Worm (Caenorhabditis elegans): ENCODE results near the gene F59A1.12.
A peak's percentile ranks its signal among the peaks of the same experiment; 100 is the strongest.

F59A1.12 gene

ce11 chrV:17664367-17664766, 3.2 kb downstream of the F59A1.12 start:
- TF ChIP-seq ahr-1 (tag; optimal IDR thresholded peaks at IDR 0.05) (no peak), ceh-22 (tag; optimal IDR thresholded peaks at IDR 0.05) (no peak), K09A11.1 (tag; optimal IDR thresholded peaks at IDR 0.05; ENCODE audit: insufficient read depth) (no peak), unc-86 (tag; optimal IDR thresholded peaks at IDR 0.05) (no peak), hlh-13 (GFP tag; optimal IDR thresholded peaks at IDR 0.05) (no peak), tbx-2 (tag; optimal IDR thresholded peaks at IDR 0.05) (no peak), npax-4 (tag; optimal IDR thresholded peaks at IDR 0.05) (no peak), fkh-10 (GFP tag; optimal IDR thresholded peaks at IDR 0.05) (no peak), ceh-48 (tag; optimal IDR thresholded peaks at IDR 0.05) (no peak), ceh-30 (tag; optimal IDR thresholded peaks at IDR 0.05) (no peak), ceh-45 (GFP tag; IDR thresholded peaks at IDR 0.05) (no peak), ceh-34 (tag; optimal IDR thresholded peaks at IDR 0.05) (no peak), K02D7.2 (tag; optimal IDR thresholded peaks at IDR 0.05) (no peak), ets-4 (tag; optimal IDR thresholded peaks at IDR 0.05) (no peak), unc-42 (tag; optimal IDR thresholded peaks at IDR 0.05) (no peak), fax-1 (tag; optimal IDR thresholded peaks at IDR 0.05) (no peak), sdc-2 (tag; optimal IDR thresholded peaks at IDR 0.05) (no peak)

- TF ChIP-seq ceh-30 (tag; optimal IDR thresholded peaks at IDR 0.05) (no peak), pha-4 (tag; optimal IDR thresholded peaks at IDR 0.05) (no peak), elt-2 (tag; optimal IDR thresholded peaks at IDR 0.05) (peak; percentile 90), nhr-11 (tag; optimal IDR thresholded peaks at IDR 0.05) (no peak), ceh-48 (tag; optimal IDR thresholded peaks at IDR 0.05) (no peak), ttx-3 (tag; optimal IDR thresholded peaks at IDR 0.05) (no peak)
These were observed 5.3 kb downstream of the F59A1.12 start for ce11 chrV:17662260-17662659.

ce11 chrV:17660003-17660402, 7.6 kb downstream of the F59A1.12 start, which contains the start of gene dgat-2:
Gene dgat-2, plus strand, starts transcription at chrV:17660303.
- no peak for TF ChIP-seq sox-4 (tag; optimal IDR thresholded peaks at IDR 0.05)
- no peak for TF ChIP-seq npax-4 (tag; optimal IDR thresholded peaks at IDR 0.05)
- TF ChIP-seq ceh-19 (GFP tag; optimal IDR thresholded peaks at IDR 0.05), result no peak
- no peak for TF ChIP-seq ref-2 (tag; optimal IDR thresholded peaks at IDR 0.05)
- TF ChIP-seq C38D4.7 (GFP tag; optimal IDR thresholded peaks at IDR 0.05), result no peak
- no peak for TF ChIP-seq ceh-6 (GFP tag; optimal IDR thresholded peaks at IDR 0.05)
- no peak for TF ChIP-seq lin-11 (tag; optimal IDR thresholded peaks at IDR 0.05)
- no peak for TF ChIP-seq hlh-15 (tag; optimal IDR thresholded peaks at IDR 0.05)
- no peak for TF ChIP-seq unc-55 (GFP tag; optimal IDR thresholded peaks at IDR 0.05)
- TF ChIP-seq che-1 (tag; optimal IDR thresholded peaks at IDR 0.05), result no peak
- TF ChIP-seq ceh-31 (tag; optimal IDR thresholded peaks at IDR 0.05), result no peak
- no peak for TF ChIP-seq F13H6.1 (tag; optimal IDR thresholded peaks at IDR 0.05)
- TF ChIP-seq odd-2 (tag; optimal IDR thresholded peaks at IDR 0.05), result no peak
- no peak for TF ChIP-seq ceh-45 (GFP tag; IDR thresholded peaks at IDR 0.05)
- no peak for TF ChIP-seq dmd-4 (tag; optimal IDR thresholded peaks at IDR 0.05; ENCODE audit: borderline replicate concordance)
- TF ChIP-seq T23F11.4 (GFP tag; optimal IDR thresholded peaks at IDR 0.05), result no peak
- no peak for TF ChIP-seq hlh-30 (tag; optimal IDR thresholded peaks at IDR 0.05; ENCODE audit: insufficient read depth)
- no peak for TF ChIP-seq C08G9.2 (tag; optimal IDR thresholded peaks at IDR 0.05)
- no peak for TF ChIP-seq ceh-22 (tag; optimal IDR thresholded peaks at IDR 0.05)

- TF ChIP-seq elt-2 (tag; optimal IDR thresholded peaks at IDR 0.05) (peak; percentile 92), ceh-31 (tag; optimal IDR thresholded peaks at IDR 0.05) (no peak)
These were observed 8.3 kb downstream of the F59A1.12 start, which contains the start of gene fbxa-108 for ce11 chrV:17659228-17659627. Gene fbxa-108, minus strand, starts transcription at chrV:17659385.
